Worm (Caenorhabditis elegans) whole organism, L1 larva: ENCODE measurements around the gene gid-7.

Experiments
- C16A3.4 ChIP-seq: fragments of 150-350 bp; optimal IDR thresholded peaks from 2 replicates; lab custom pipeline; 2014; ENCODE audit warnings: missing biosample characterization, missing genetic modification characterization
- F16B12.6 ChIP-seq: fragments of 150-350 bp; optimal IDR thresholded peaks from 2 replicates; lab custom pipeline; 2014; ENCODE audit warnings: missing biosample characterization, missing genetic modification characterization
- Y116A8C.19 ChIP-seq: sonication (generic microtip); optimal IDR thresholded peaks from 2 replicates; lab custom pipeline; 2016; ENCODE audit warnings: missing compliant biosample characterization, missing genetic modification characterization, borderline replicate concordance
- alr-1 ChIP-seq: fragments of 200-800 bp; sonication (Bioruptor generic); optimal IDR thresholded peaks from 2 replicates; lab custom pipeline; 2018; ENCODE audit warnings: borderline replicate concordance, mild to moderate bottlenecking, missing genetic modification characterization, missing compliant biosample characterization
- aly-2 ChIP-seq: fragments of 150-350 bp; optimal IDR thresholded peaks from 2 replicates; lab custom pipeline; 2014; ENCODE audit warnings: missing biosample characterization, missing genetic modification characterization
- ceh-8 ChIP-seq: fragments of 200-800 bp; sonication (Bioruptor generic); optimal IDR thresholded peaks from 2 replicates; lab custom pipeline; 2018; ENCODE audit warnings: mild to moderate bottlenecking, missing genetic modification characterization, moderate library complexity, missing compliant biosample characterization
- ceh-82 ChIP-seq, 3 experiments: fragments of 150-350 bp in 1 of 3; sonication (generic microtip) in 2 of 3; optimal IDR thresholded peaks; 2 replicates each; lab custom pipeline; 2014 to 2017; ENCODE audit warnings: missing biosample characterization in 3 of 3, missing genetic modification characterization in 3 of 3
- ceh-90 ChIP-seq: sonication (generic microtip); optimal IDR thresholded peaks from 2 replicates; lab custom pipeline; 2016; ENCODE audit warnings: missing genetic modification characterization, missing compliant biosample characterization
- ces-1 ChIP-seq: fragments of 150-350 bp; optimal IDR thresholded peaks from 2 replicates; lab custom pipeline; 2014; ENCODE audit warnings: missing biosample characterization, missing genetic modification reagents, missing genetic modification characterization
- dpl-1 ChIP-seq, 3 experiments: fragments of 150-350 bp in 2 of 3; sonication (generic microtip) in 1 of 3; optimal IDR thresholded peaks; 2 replicates each; lab custom pipeline; 2014 to 2017; ENCODE audit warnings: missing biosample characterization in 3 of 3, missing genetic modification characterization in 3 of 3, missing genetic modification reagents in 3 of 3
- dsc-1 ChIP-seq: sonication (generic microtip); optimal IDR thresholded peaks from 2 replicates; lab custom pipeline; 2016; ENCODE audit warnings: mild to moderate bottlenecking, missing genetic modification characterization, missing compliant biosample characterization
- efl-1 ChIP-seq, 4 experiments: fragments of 150-350 bp; optimal IDR thresholded peaks in 3 of 4; peaks in 1 of 4; 1 replicate in 1 of 4; 2 replicates in 3 of 4; lab custom pipeline; 2014; ENCODE audit warnings: missing biosample characterization in 2 of 4, missing genetic modification characterization in 2 of 4, missing genetic modification reagents in 2 of 4
- egl-13 ChIP-seq: sonication (generic microtip); optimal IDR thresholded peaks from 2 replicates; lab custom pipeline; 2016; ENCODE audit warnings: missing genotype, missing genetic modification reagents, missing genetic modification characterization, missing compliant biosample characterization
- elt-2 ChIP-seq: sonication (generic microtip); optimal IDR thresholded peaks from 2 replicates; lab custom pipeline; 2016; ENCODE audit warnings: missing genetic modification characterization, mild to moderate bottlenecking, inconsistent platforms, missing compliant biosample characterization, missing genetic modification reagents
- elt-3 ChIP-seq, 6 experiments: fragments of 150-350 bp in 1 of 6; sonication (generic microtip); optimal IDR thresholded peaks; 2 replicates each; lab custom pipeline; 2017 to 2018; ENCODE audit warnings: missing biosample characterization in 6 of 6, missing genetic modification characterization in 6 of 6, inconsistent platforms in 1 of 6
- fkh-10 ChIP-seq: sonication (generic microtip); optimal IDR thresholded peaks from 2 replicates; lab custom pipeline; 2017; ENCODE audit warnings: missing biosample characterization, missing genetic modification reagents, missing genetic modification characterization
- fkh-4 ChIP-seq: sonication (generic microtip); optimal IDR thresholded peaks from 2 replicates; lab custom pipeline; 2016; ENCODE audit warnings: missing compliant biosample characterization, missing genetic modification characterization, borderline replicate concordance
- fkh-8 ChIP-seq: sonication (generic microtip); optimal IDR thresholded peaks from 2 replicates; lab custom pipeline; 2016; ENCODE audit warnings: mild to moderate bottlenecking, missing genetic modification characterization, missing compliant biosample characterization
- grh-1 ChIP-seq: fragments of 200-800 bp; sonication (Bioruptor generic); IDR thresholded peaks from 2 replicates; pipeline ENCODE4 v1.3.6; 2022; ENCODE audit warnings: missing genetic modification reagents, missing genetic modification characterization, missing compliant biosample characterization
- hlh-17 ChIP-seq: fragments of 200-800 bp; sonication (Bioruptor generic); optimal IDR thresholded peaks from 2 replicates; lab custom pipeline; 2018; ENCODE audit warnings: missing genetic modification characterization, mild to moderate bottlenecking, missing compliant biosample characterization, moderate library complexity, borderline replicate concordance
- hlh-4 ChIP-seq: sonication (generic microtip); optimal IDR thresholded peaks from 2 replicates; lab custom pipeline; 2016; ENCODE audit warnings: mild to moderate bottlenecking, missing genetic modification characterization, missing compliant biosample characterization
- hpl-2 ChIP-seq: fragments of 150-350 bp; optimal IDR thresholded peaks from 2 replicates; lab custom pipeline; 2014; ENCODE audit warnings: missing biosample characterization, missing genetic modification reagents, missing genetic modification characterization
- isw-1 ChIP-seq: fragments of 200-800 bp; sonication (Bioruptor generic); IDR thresholded peaks from 2 replicates; pipeline ENCODE4 v1.3.6; 2022; ENCODE audit warnings: missing genetic modification characterization, missing compliant biosample characterization
- jun-1 ChIP-seq: fragments of 150-350 bp; optimal IDR thresholded peaks from 2 replicates; lab custom pipeline; 2014; ENCODE audit warnings: missing biosample characterization, missing genetic modification reagents, missing genetic modification characterization
- lin-14 ChIP-seq: fragments of 200-800 bp; sonication (Bioruptor generic); optimal IDR thresholded peaks from 2 replicates; lab custom pipeline; 2018; ENCODE audit warnings: mild to moderate bottlenecking, missing genetic modification characterization, moderate library complexity, missing compliant biosample characterization
- lin-15B ChIP-seq: fragments of 150-350 bp; sonication (generic microtip); optimal IDR thresholded peaks from 3 replicates; lab custom pipeline; 2014; ENCODE audit warnings: missing biosample characterization, missing genetic modification characterization
- lin-35 ChIP-seq, 2 experiments: fragments of 150-350 bp; optimal IDR thresholded peaks; 2 replicates each; lab custom pipeline; 2014; ENCODE audit warnings: missing biosample characterization in 2 of 2, missing genetic modification characterization in 2 of 2, missing genetic modification reagents in 2 of 2
- mab-9 ChIP-seq: fragments of 200-800 bp; sonication (Bioruptor generic); IDR thresholded peaks from 2 replicates; pipeline ENCODE4 v1.3.6; 2022; ENCODE audit warnings: missing genetic modification reagents, missing genetic modification characterization, missing compliant biosample characterization
- mef-2 ChIP-seq: fragments of 150-350 bp; optimal IDR thresholded peaks from 2 replicates; lab custom pipeline; 2014; ENCODE audit warnings: missing biosample characterization, missing genetic modification characterization
- mep-1 ChIP-seq: fragments of 150-350 bp; optimal IDR thresholded peaks from 2 replicates; lab custom pipeline; 2014; ENCODE audit warnings: missing biosample characterization, missing genetic modification characterization
- nhr-12 ChIP-seq: sonication (generic microtip); optimal IDR thresholded peaks from 2 replicates; lab custom pipeline; 2017; ENCODE audit warnings: missing biosample characterization, missing genetic modification characterization
- nhr-19 ChIP-seq: fragments of 200-800 bp; sonication (Bioruptor generic); conservative IDR thresholded peaks from 2 replicates; pipeline ENCODE4 v1.3.6; 2022; ENCODE audit warnings: missing genetic modification characterization, missing compliant biosample characterization
- nhr-28 ChIP-seq: fragments of 150-350 bp; optimal IDR thresholded peaks from 2 replicates; lab custom pipeline; 2014; ENCODE audit warnings: missing biosample characterization, missing genetic modification characterization
- nhr-47 ChIP-seq: sonication (generic microtip); optimal IDR thresholded peaks from 2 replicates; lab custom pipeline; 2016; ENCODE audit warnings: mild to moderate bottlenecking, missing genetic modification characterization, moderate library complexity, missing compliant biosample characterization
- nhr-71 ChIP-seq: sonication (generic microtip); optimal IDR thresholded peaks from 2 replicates; lab custom pipeline; 2016; ENCODE audit warnings: mild to moderate bottlenecking, missing genetic modification characterization, moderate library complexity, missing compliant biosample characterization
- nhr-76 ChIP-seq: sonication (generic microtip); optimal IDR thresholded peaks from 2 replicates; lab custom pipeline; 2017; ENCODE audit warnings: missing biosample characterization, missing genetic modification characterization
- nhr-77 ChIP-seq: fragments of 150-350 bp; optimal IDR thresholded peaks from 2 replicates; lab custom pipeline; 2014; ENCODE audit warnings: missing biosample characterization, missing genetic modification characterization
- nhr-85 ChIP-seq: sonication (generic microtip); peaks from one replicate; lab custom pipeline; 2016; ENCODE audit warnings: missing genetic modification characterization, inconsistent platforms, missing compliant biosample characterization
- pag-3 ChIP-seq: sonication (generic microtip); optimal IDR thresholded peaks from 2 replicates; lab custom pipeline; 2017; ENCODE audit warnings: missing genetic modification characterization, mild to moderate bottlenecking, missing compliant biosample characterization, antibody characterized with exemption, borderline replicate concordance; ENCODE audit not compliant: insufficient read depth
- pqm-1 ChIP-seq: sonication (generic microtip); optimal IDR thresholded peaks from 3 replicates; lab custom pipeline; 2017; ENCODE audit warnings: missing biosample characterization, missing genetic modification characterization
- snu-23 ChIP-seq: sonication (generic microtip); optimal IDR thresholded peaks from 2 replicates; lab custom pipeline; 2016; ENCODE audit warnings: missing genetic modification characterization, missing compliant biosample characterization
- sup-37 ChIP-seq: fragments of 200-800 bp; sonication (Bioruptor generic); optimal IDR thresholded peaks from 2 replicates; lab custom pipeline; 2018; ENCODE audit warnings: mild to moderate bottlenecking, missing genetic modification characterization, missing compliant biosample characterization
- tbx-2 ChIP-seq: sonication (generic microtip); optimal IDR thresholded peaks from 2 replicates; lab custom pipeline; 2016; ENCODE audit warnings: missing genetic modification characterization, missing compliant biosample characterization
- tlp-1 ChIP-seq: fragments of 150-350 bp; optimal IDR thresholded peaks from 2 replicates; lab custom pipeline; 2014; ENCODE audit warnings: missing biosample characterization, missing genetic modification characterization
- unc-130 ChIP-seq: fragments of 150-350 bp; optimal IDR thresholded peaks from 2 replicates; lab custom pipeline; 2017; ENCODE audit warnings: missing biosample characterization, missing genetic modification characterization, inconsistent platforms
- unc-30 ChIP-seq: sonication (generic microtip); optimal IDR thresholded peaks from 2 replicates; lab custom pipeline; 2017; ENCODE audit warnings: missing biosample characterization, missing genetic modification characterization
- unc-62 ChIP-seq: fragments of 150-350 bp; optimal IDR thresholded peaks from 2 replicates; lab custom pipeline; 2014; ENCODE audit warnings: missing biosample characterization, missing genetic modification reagents, missing genetic modification characterization
- vab-15 ChIP-seq: sonication (generic microtip); optimal IDR thresholded peaks from 2 replicates; lab custom pipeline; 2017; ENCODE audit warnings: missing genotype, mild to moderate bottlenecking, missing genetic modification characterization, missing compliant biosample characterization
- xbp-1 ChIP-seq: sonication (generic microtip); optimal IDR thresholded peaks from 2 replicates; lab custom pipeline; 2016; ENCODE audit warnings: missing genetic modification characterization, missing compliant biosample characterization
- ztf-11 ChIP-seq, 2 experiments: sonication (generic microtip); optimal IDR thresholded peaks; 2 replicates each; lab custom pipeline; 2016 to 2017; ENCODE audit warnings: missing genetic modification characterization in 2 of 2, missing biosample characterization in 1 of 2, missing compliant biosample characterization in 1 of 2
- ztf-4 ChIP-seq: fragments of 150-350 bp; optimal IDR thresholded peaks from 2 replicates; lab custom pipeline; 2014; ENCODE audit warnings: missing biosample characterization, missing genetic modification characterization

gid-7 gene

ce11 chrV:3717751-3718150 lies 39.1 kb downstream of the gid-7 start (continued):
- no peak for TF ChIP-seq hlh-17
- no peak for TF ChIP-seq unc-62
- peak; percentile 26 to 37 for TF ChIP-seq efl-1 (optimal IDR thresholded peaks at IDR 0.05; lab: Kevin White, UChicago)
- no peak for TF ChIP-seq efl-1 (GFP tag; optimal IDR thresholded peaks at IDR 0.05 in 1 of 2; lab: Kevin White, UChicago)
- no peak for TF ChIP-seq elt-3 (tag; optimal IDR thresholded peaks at IDR 0.05; lab: Kevin White, UChicago)
- TF ChIP-seq C16A3.4 (tag; lab: Kevin White, UChicago), result no peak
- no peak for TF ChIP-seq nhr-77 (tag; lab: Kevin White, UChicago)
- TF ChIP-seq nhr-47 (tag; lab: Kevin White, UChicago), result peak; percentile 64
- TF ChIP-seq ceh-90 (tag; lab: Kevin White, UChicago), result no peak
- no peak for TF ChIP-seq grh-1 (GFP tag; lab: Robert Waterston, UW)
- peak; percentile 57 for TF ChIP-seq snu-23 (GFP tag; lab: Kevin White, UChicago)
- peak; percentile 39 for TF ChIP-seq mep-1 (tag; lab: Kevin White, UChicago)
- TF ChIP-seq ztf-4 (tag; lab: Kevin White, UChicago), result no peak
- 0 out of 2 replicates have a peak, but pooled peaks have one; percentile 9 for TF ChIP-seq mab-9 (GFP tag; lab: Robert Waterston, UW)
- TF ChIP-seq Y116A8C.19, result no peak
- no peak for TF ChIP-seq F16B12.6 (tag; lab: Kevin White, UChicago)
- no peak for TF ChIP-seq ces-1 (GFP tag; lab: Kevin White, UChicago)
- peak; percentile 88 for TF ChIP-seq fkh-10 (GFP tag; lab: Kevin White, UChicago)
- no peak for TF ChIP-seq nhr-76
- no peak for TF ChIP-seq aly-2 (tag; lab: Kevin White, UChicago)
- no peak for TF ChIP-seq fkh-4
- TF ChIP-seq lin-35 (GFP tag; optimal IDR thresholded peaks at IDR 0.05; lab: Kevin White, UChicago), result peak in 1 of 2 experiments; percentile 39
- TF ChIP-seq tbx-2, result peak; percentile 48
- TF ChIP-seq dsc-1, result peak; percentile 43
- TF ChIP-seq isw-1 (GFP tag; lab: Robert Waterston, UW), result 0 out of 2 replicates have a peak, but pooled peaks have one; percentile 11
- TF ChIP-seq jun-1 (tag; lab: Kevin White, UChicago), result no peak
- no peak for TF ChIP-seq mef-2
- TF ChIP-seq lin-14 (GFP tag; lab: Kevin White, UChicago), result peak; percentile 90
- no peak for TF ChIP-seq sup-37 (GFP tag; lab: Kevin White, UChicago)
- TF ChIP-seq dpl-1 (GFP tag; optimal IDR thresholded peaks at IDR 0.05; lab: Kevin White, UChicago), result peak in 1 of 3 experiments; percentile 20
- TF ChIP-seq nhr-12, result no peak
- TF ChIP-seq pag-3 (tag; lab: Kevin White, UChicago), result no peak
- no peak for TF ChIP-seq tlp-1
- no peak for TF ChIP-seq unc-30 (tag; lab: Kevin White, UChicago)
- no peak for TF ChIP-seq pqm-1
- no peak for TF ChIP-seq hpl-2

ce11 chrV:3716279-3716887 lies 40.5 kb downstream of the gid-7 start:
- TF ChIP-seq sup-37 (GFP tag; lab: Kevin White, UChicago) (no peak), nhr-85 (tag; lab: Kevin White, UChicago) (no peak), mab-9 (GFP tag; lab: Robert Waterston, UW) (no peak), fkh-8 (tag; lab: Kevin White, UChicago) (peak; percentile 18), ztf-11 (tag; optimal IDR thresholded peaks at IDR 0.05; lab: Kevin White, UChicago) (no peak), elt-2 (no peak), hlh-4 (tag; lab: Kevin White, UChicago) (no peak), ceh-82 (tag; optimal IDR thresholded peaks at IDR 0.05; lab: Kevin White, UChicago) (peak in 2 of 3 experiments; percentile 31 to 50), Y116A8C.19 (no peak), hpl-2 (no peak), vab-15 (tag; lab: Kevin White, UChicago) (no peak), egl-13 (tag; lab: Kevin White, UChicago) (peak; percentile 62), xbp-1 (tag; lab: Kevin White, UChicago) (peak; percentile 15), alr-1 (tag; lab: Kevin White, UChicago) (no peak), nhr-19 (no peak), lin-15B (tag; lab: Kevin White, UChicago) (no peak), unc-130 (no peak), isw-1 (GFP tag; lab: Robert Waterston, UW) (no peak), ceh-8 (GFP tag; lab: Kevin White, UChicago) (peak; percentile 33), nhr-71 (tag; lab: Kevin White, UChicago) (peak; percentile 65), nhr-76 (no peak), nhr-77 (tag; lab: Kevin White, UChicago) (no peak), nhr-28 (tag; lab: Kevin White, UChicago) (no peak)
